Fruit fly (Drosophila melanogaster) S2 (cell line): ENCODE results near the gene CG5986.

Experiments used
- CG8478 ChIP-seq: fragments of >200 bp; optimal IDR thresholded peaks from 2 replicates; lab custom pipeline; 2018
- CTCF ChIP-seq, 2 experiments: fragments of >200 bp; optimal IDR thresholded peaks; 2 replicates each; lab custom pipeline; 2018

- no peak for TF ChIP-seq CG8478 (lab: Kevin White, UChicago)
- no peak for TF ChIP-seq CTCF (optimal IDR thresholded peaks at IDR 0.05; lab: Kevin White, UChicago)
These were observed 29.9 kb upstream of the CG5986 start for dm6 chr3R:24017648-24018047.
